Worm (Caenorhabditis elegans): ENCODE data around the gene abu-12.

- TF ChIP-seq W03F9.2 (tag; optimal IDR thresholded peaks at IDR 0.05) (no peak), him-1 (tag; optimal IDR thresholded peaks at IDR 0.05) (no peak)
Observed at ce11 chrX:467338-467823, 10.0 kb upstream of the abu-12 start.
